In the genomic region with DNA sequence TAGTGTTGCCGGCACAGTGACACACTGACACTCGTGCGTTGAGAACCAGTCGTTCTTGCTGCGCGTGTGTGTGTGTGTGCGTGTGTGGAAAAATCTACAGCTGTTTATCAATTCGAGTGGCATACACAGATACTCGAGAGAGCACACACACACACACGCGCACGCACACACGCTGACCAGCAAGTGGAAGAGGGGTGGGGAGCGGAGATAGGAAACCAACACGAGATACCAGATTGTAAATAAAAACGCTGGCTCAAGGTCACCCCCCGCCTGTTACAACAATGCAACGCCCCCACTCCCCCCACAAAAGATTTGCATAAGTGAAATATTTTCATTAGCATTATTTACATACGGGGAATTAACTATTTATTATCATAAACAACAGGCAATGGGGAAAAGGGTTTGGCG, we compare ENCODE assay signal across 5 fruit fly cellular contexts.
TF ChIP-seq lines count a peak whose summit lies in the region.

No protein-coding gene starts in this region.

- peak; percentile 5 for TF ChIP-seq CTCF in whole organism, embryonic (GFP tag; optimal IDR thresholded peaks at IDR 0.05; lab: Kevin White, UChicago)

TF ChIP-seq in whole organism, adult, 20 proteins besides CTCF, POLR2A, EP300 and RAD21 (continues in another document):
- TF ChIP-seq CG14711 (tag; optimal IDR thresholded peaks at IDR 0.05; lab: Kevin White, UChicago) (peak; percentile 41), pad (GFP tag; optimal IDR thresholded peaks at IDR 0.05; lab: Kevin White, UChicago) (peak; percentile 66), bab1 (GFP tag; optimal IDR thresholded peaks at IDR 0.05; lab: Kevin White, UChicago) (no peak), ovo (GFP tag; optimal IDR thresholded peaks at IDR 0.05; lab: Kevin White, UChicago) (peak; percentile 95), CG12768 (GFP tag; optimal IDR thresholded peaks at IDR 0.05; lab: Kevin White, UChicago) (peak; percentile 30), Mnt (GFP tag; optimal IDR thresholded peaks at IDR 0.05; lab: Kevin White, UChicago) (peak; percentile 91), CG1620 (GFP tag; optimal IDR thresholded peaks at IDR 0.05; lab: Kevin White, UChicago) (peak; percentile 42), cnc (optimal IDR thresholded peaks at IDR 0.05; lab: Kevin White, UChicago) (no peak), CG7045 (GFP tag; optimal IDR thresholded peaks at IDR 0.05; lab: Kevin White, UChicago) (peak; percentile 31), Hr96 (GFP tag; optimal IDR thresholded peaks at IDR 0.05; lab: Kevin White, UChicago) (no peak), cic (GFP tag; optimal IDR thresholded peaks at IDR 0.05; lab: Kevin White, UChicago) (peak; percentile 90), tj (GFP tag; optimal IDR thresholded peaks at IDR 0.05; lab: Kevin White, UChicago) (peak; percentile 53), CG33017 (tag; optimal IDR thresholded peaks at IDR 0.05; lab: Kevin White, UChicago) (no peak), CG7101 (tag; optimal IDR thresholded peaks at IDR 0.05; lab: Kevin White, UChicago) (peak; percentile 72), CG11617 (GFP tag; optimal IDR thresholded peaks at IDR 0.05; lab: Kevin White, UChicago) (peak; percentile 30), Crg-1 (GFP tag; optimal IDR thresholded peaks at IDR 0.05; lab: Kevin White, UChicago) (peak; percentile 88), kay (GFP tag; lab: Kevin White, UChicago; ENCODE audit: borderline replicate concordance) (peak; percentile 69)

TF ChIP-seq in whole organism, embryonic, 481 proteins besides CTCF, POLR2A, EP300 and RAD21 (continues in another document):
- no peak for TF ChIP-seq Bdp1 (GFP tag; optimal IDR thresholded peaks at IDR 0.05; lab: Kevin White, UChicago)
- peak; percentile 54; the same call in 1 of the 2 replicates for TF ChIP-seq NFAT (GFP tag; IDR thresholded peaks at IDR 0.05; lab: Robert Waterston, UW)
- peak; percentile 44 for TF ChIP-seq CG15269 (tag; optimal IDR thresholded peaks at IDR 0.05; lab: Kevin White, UChicago)
- peak; percentile 14 for TF ChIP-seq CG1233 (GFP tag; optimal IDR thresholded peaks at IDR 0.05; lab: Kevin White, UChicago)
- TF ChIP-seq trem (tag; optimal IDR thresholded peaks at IDR 0.05; lab: Kevin White, UChicago): no peak
- no peak for TF ChIP-seq corto (GFP tag; optimal IDR thresholded peaks at IDR 0.05; lab: Kevin White, UChicago)
- peak; percentile 58 for TF ChIP-seq CG3281 (GFP tag; optimal IDR thresholded peaks at IDR 0.05; lab: Kevin White, UChicago)
- peak; percentile 18 for TF ChIP-seq grau (tag; optimal IDR thresholded peaks at IDR 0.05; lab: Kevin White, UChicago)
- TF ChIP-seq da (GFP tag; optimal IDR thresholded peaks at IDR 0.05; lab: Kevin White, UChicago): no peak
- TF ChIP-seq CG9727 (GFP tag; optimal IDR thresholded peaks at IDR 0.05; lab: Kevin White, UChicago): peak; percentile 20
- TF ChIP-seq onecut (GFP tag; IDR thresholded peaks at IDR 0.05; lab: Robert Waterston, UW): peak; percentile 25; the same call in 1 of the 2 replicates
- no peak for TF ChIP-seq CG17802 (tag; optimal IDR thresholded peaks at IDR 0.05; lab: Kevin White, UChicago)
- TF ChIP-seq esg (GFP tag; conservative IDR thresholded peaks at IDR 0.05; lab: Robert Waterston, UW): no peak
- peak; percentile 11 for TF ChIP-seq CG10431 (GFP tag; optimal IDR thresholded peaks at IDR 0.05; lab: Kevin White, UChicago)
- TF ChIP-seq cad (GFP tag; optimal IDR thresholded peaks at IDR 0.05; lab: Kevin White, UChicago): no peak
- 0 out of 3 replicates have a peak, but pooled peaks have one; percentile 13 for TF ChIP-seq Aef1 (GFP tag; IDR thresholded peaks at IDR 0.05; lab: Robert Waterston, UW)
- no peak for TF ChIP-seq CG13775 (GFP tag; optimal IDR thresholded peaks at IDR 0.05; lab: Kevin White, UChicago)

TF ChIP-seq in whole organism, prepupa, 60 proteins besides CTCF, POLR2A, EP300 and RAD21 (continues in another document):
- no peak for TF ChIP-seq CG3032 (tag; optimal IDR thresholded peaks at IDR 0.05; lab: Kevin White, UChicago)
- no peak for TF ChIP-seq topi (GFP tag; optimal IDR thresholded peaks at IDR 0.05; lab: Kevin White, UChicago)
- TF ChIP-seq Sox14 (GFP tag; optimal IDR thresholded peaks at IDR 0.05; lab: Kevin White, UChicago): peak; percentile 2
- TF ChIP-seq Met (GFP tag; optimal IDR thresholded peaks at IDR 0.05; lab: Kevin White, UChicago): peak; percentile 9
- TF ChIP-seq fd85E (GFP tag; optimal IDR thresholded peaks at IDR 0.05; lab: Kevin White, UChicago): no peak
- no peak for TF ChIP-seq CG9139 (GFP tag; optimal IDR thresholded peaks at IDR 0.05; lab: Kevin White, UChicago)
- peak; percentile 23 for TF ChIP-seq Hr39 (GFP tag; optimal IDR thresholded peaks at IDR 0.05; lab: Kevin White, UChicago)
- TF ChIP-seq CG10669 (GFP tag; optimal IDR thresholded peaks at IDR 0.05; lab: Kevin White, UChicago): no peak
- no peak for TF ChIP-seq OdsH (GFP tag; optimal IDR thresholded peaks at IDR 0.05; lab: Kevin White, UChicago)
- no peak for TF ChIP-seq CG11294 (GFP tag; IDR thresholded peaks at IDR 0.05; lab: Robert Waterston, UW)
- no peak for TF ChIP-seq eg (GFP tag; IDR thresholded peaks at IDR 0.05; lab: Robert Waterston, UW)
- TF ChIP-seq Hr38 (GFP tag; optimal IDR thresholded peaks at IDR 0.05; lab: Kevin White, UChicago): no peak
- no peak for TF ChIP-seq CG8119 (GFP tag; IDR thresholded peaks at IDR 0.05; lab: Robert Waterston, UW)
- no peak for TF ChIP-seq CG8319 (GFP tag; optimal IDR thresholded peaks at IDR 0.05; lab: Kevin White, UChicago)
- no peak for TF ChIP-seq esn (GFP tag; optimal IDR thresholded peaks at IDR 0.05; lab: Kevin White, UChicago)
- peak; percentile 97 for TF ChIP-seq fkh (GFP tag; optimal IDR thresholded peaks at IDR 0.05; lab: Kevin White, UChicago)
- TF ChIP-seq CG6276 (GFP tag; optimal IDR thresholded peaks at IDR 0.05; lab: Kevin White, UChicago): no peak
- TF ChIP-seq ss (GFP tag; optimal IDR thresholded peaks at IDR 0.05; lab: Kevin White, UChicago): no peak
- no peak for TF ChIP-seq CG7368 (GFP tag; optimal IDR thresholded peaks at IDR 0.05; lab: Kevin White, UChicago)
- no peak for TF ChIP-seq pdm3 (GFP tag; optimal IDR thresholded peaks at IDR 0.05; lab: Kevin White, UChicago)

TF ChIP-seq in whole organism, pupa, 21 proteins besides CTCF, POLR2A, EP300 and RAD21:
- TF ChIP-seq CG8301 (tag; optimal IDR thresholded peaks at IDR 0.05; lab: Kevin White, UChicago) (no peak), EcR (GFP tag; optimal IDR thresholded peaks at IDR 0.05; lab: Kevin White, UChicago) (peak; percentile 62), CG4496 (GFP tag; IDR thresholded peaks at IDR 0.05; lab: Robert Waterston, UW) (peak; percentile 56; the same call in 1 of the 3 replicates), Pif1B (GFP tag; optimal IDR thresholded peaks at IDR 0.05; lab: Kevin White, UChicago) (no peak)
TF ChIP-seq in whole organism, pupa: peak in this region for 2.

TF ChIP-seq in whole organism, wandering third instar larva, 38 proteins besides CTCF, POLR2A, EP300 and RAD21:
- no peak for TF ChIP-seq Vsx2 (GFP tag; optimal IDR thresholded peaks at IDR 0.05; lab: Kevin White, UChicago; ENCODE audit: partially characterized antibody)
- peak; percentile 22 for TF ChIP-seq OdsH (GFP tag; optimal IDR thresholded peaks at IDR 0.05; lab: Kevin White, UChicago)
- TF ChIP-seq foxo (GFP tag; optimal IDR thresholded peaks at IDR 0.05; lab: Kevin White, UChicago): peak in 1 of 2 experiments; percentile 25
- TF ChIP-seq Rel (GFP tag; optimal IDR thresholded peaks at IDR 0.05; lab: Kevin White, UChicago): no peak
- peak; percentile 56 for TF ChIP-seq Rel (tag; optimal IDR thresholded peaks at IDR 0.05; lab: Kevin White, UChicago)
- peak; percentile 59 for TF ChIP-seq h (GFP tag; optimal IDR thresholded peaks at IDR 0.05; lab: Kevin White, UChicago)
- TF ChIP-seq Abd-B (GFP tag; optimal IDR thresholded peaks at IDR 0.05; lab: Kevin White, UChicago): no peak
- peak; percentile 28 for TF ChIP-seq rgr (GFP tag; optimal IDR thresholded peaks at IDR 0.05; lab: Kevin White, UChicago)
- peak; percentile 58 for TF ChIP-seq fru (GFP tag; optimal IDR thresholded peaks at IDR 0.05; lab: Kevin White, UChicago)
- no peak for TF ChIP-seq Hnf4 (GFP tag; optimal IDR thresholded peaks at IDR 0.05; lab: Kevin White, UChicago)
- TF ChIP-seq br (GFP tag; optimal IDR thresholded peaks at IDR 0.05; lab: Kevin White, UChicago): peak; percentile 25
- peak; percentile 19 for TF ChIP-seq Hr83 (GFP tag; optimal IDR thresholded peaks at IDR 0.05; lab: Kevin White, UChicago; ENCODE audit: poor library complexity, severe bottlenecking)
- TF ChIP-seq Sp1 (GFP tag; optimal IDR thresholded peaks at IDR 0.05; lab: Kevin White, UChicago): peak; percentile 42
- no peak for TF ChIP-seq Myc (optimal IDR thresholded peaks at IDR 0.05; lab: Kevin White, UChicago)
